Fruit fly (Drosophila melanogaster) Kc167 (cell line): Measurements from ENCODE around the gene Rbp9.

ENCODE experiments used
- Myc ChIP-seq: fragments of >200 bp; optimal IDR thresholded peaks from 2 replicates; lab custom pipeline; 2017; ENCODE audit warnings: missing external identifiers
- Sin3A ChIP-seq: fragments of >200 bp; optimal IDR thresholded peaks from 2 replicates; lab custom pipeline; 2018; ENCODE audit warnings: missing external identifiers
- h ChIP-seq: fragments of >200 bp; optimal IDR thresholded peaks from 3 replicates; lab custom pipeline; 2018; ENCODE audit warnings: missing external identifiers
- insv ChIP-seq: fragments of >200 bp; optimal IDR thresholded peaks from 3 replicates; lab custom pipeline; 2018; ENCODE audit warnings: missing external identifiers
- psq ChIP-seq: fragments of >200 bp; optimal IDR thresholded peaks from 2 replicates; lab custom pipeline; 2017; ENCODE audit warnings: missing external identifiers
- ttk ChIP-seq: sonication (Bioruptor generic); optimal IDR thresholded peaks from 2 replicates; lab custom pipeline; 2017; ENCODE audit warnings: missing external identifiers

Gene Rbp9

dm6 chr2L:2976829-2977228 lies 22.3 kb downstream of the Rbp9 start, which contains the start of the genes CG9641 and CG3165:
Gene CG9641 (minus strand): TSS chr2L:2976862.
Gene CG3165 (plus strand): TSS chr2L:2977122.
- TF ChIP-seq insv (no peak), ttk (lab: Kevin White, UChicago) (no peak), h (lab: Kevin White, UChicago) (no peak), Sin3A (lab: Kevin White, UChicago) (no peak), psq (lab: Kevin White, UChicago) (no peak), Myc (lab: Kevin White, UChicago) (no peak)

DNA sequence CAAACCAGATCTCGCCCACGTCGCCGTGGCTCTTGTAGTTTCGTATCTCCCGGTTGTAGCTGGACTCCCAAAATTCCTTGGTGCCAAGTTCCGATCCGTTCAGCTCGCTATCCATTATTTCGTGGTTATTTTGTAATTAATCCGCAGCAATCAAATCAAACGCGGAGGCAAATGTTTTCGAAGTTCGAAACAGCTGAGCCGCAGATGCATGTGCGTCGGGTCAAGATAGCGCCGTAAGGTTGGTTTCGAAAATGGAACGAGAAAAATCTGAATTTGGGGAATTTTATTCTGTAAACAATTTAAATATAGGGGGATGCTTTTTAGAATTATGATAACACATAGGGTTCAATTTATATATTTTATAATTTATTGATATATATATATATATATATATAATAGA lies 24.5 kb downstream of the Rbp9 start, which contains the start of gene CG9643:
TSS of gene CG9643 (minus strand) at position 198 of the 400 bp plus-strand sequence.
- TF ChIP-seq Sin3A (lab: Kevin White, UChicago) (no peak), psq (lab: Kevin White, UChicago) (no peak), h (lab: Kevin White, UChicago) (no peak), insv (no peak), Myc (lab: Kevin White, UChicago) (no peak), ttk (lab: Kevin White, UChicago) (no peak)

DNA sequence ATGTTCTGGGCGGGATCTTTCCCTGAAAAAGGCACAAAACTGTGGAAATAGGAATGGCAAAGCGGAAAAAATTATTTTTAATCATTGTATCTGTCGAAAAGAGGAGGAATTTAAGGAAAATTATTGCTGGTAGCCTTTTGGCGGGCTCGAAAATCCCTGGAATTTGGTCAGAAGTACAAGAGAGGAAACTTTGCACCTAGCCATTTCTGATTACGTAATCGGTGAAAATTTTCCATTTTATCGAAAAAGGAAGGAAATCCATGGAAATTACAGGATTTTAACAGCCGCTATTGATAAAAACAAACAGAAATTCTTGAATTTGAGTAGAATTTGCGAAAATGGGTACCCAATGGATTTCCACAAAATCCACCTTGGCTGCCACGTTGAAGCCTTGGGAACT lies 32.2 kb downstream of the Rbp9 start:
- TF ChIP-seq Myc (lab: Kevin White, UChicago) (no peak), h (lab: Kevin White, UChicago) (no peak), ttk (lab: Kevin White, UChicago) (no peak), insv (no peak), Sin3A (lab: Kevin White, UChicago) (no peak), psq (lab: Kevin White, UChicago) (no peak)

DNA sequence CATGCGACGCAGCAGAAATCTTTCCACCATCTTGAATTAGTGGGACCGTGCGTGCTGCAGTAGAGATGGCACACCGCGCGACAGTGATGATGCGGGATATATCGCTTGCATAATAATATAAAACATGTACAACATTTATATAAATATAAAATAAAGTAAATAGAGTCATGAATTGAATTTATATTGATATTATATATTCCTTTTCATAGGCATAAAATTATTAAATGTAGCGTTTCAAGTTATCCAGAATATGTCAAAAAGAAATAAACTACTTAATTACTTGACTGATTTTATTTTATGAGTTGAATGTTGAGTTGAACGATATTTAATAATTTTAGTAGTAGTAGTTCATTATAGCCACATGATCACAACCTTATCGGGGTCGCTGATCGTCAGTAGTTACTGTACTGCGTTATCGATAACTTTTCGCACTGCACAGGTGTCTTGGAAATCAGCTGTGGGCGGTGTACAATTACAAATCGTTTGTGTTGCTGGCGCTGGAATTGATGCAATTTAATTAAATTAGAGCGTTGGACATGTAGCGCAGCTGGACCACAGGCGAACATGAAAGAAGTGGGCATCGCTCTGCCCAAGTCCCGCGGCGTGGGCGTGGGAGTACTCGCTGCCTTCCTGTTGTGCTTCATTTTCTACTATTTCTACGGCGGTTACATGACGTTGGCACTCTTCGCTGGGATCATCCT lies 33.3 kb downstream of the Rbp9 start, which contains the start of the genes Chd1 and Bem46:
TSS of gene Chd1 (minus strand) at position 43 of the 701 bp plus-strand sequence.
TSS of gene Bem46 (plus strand) at position 436 of the 701 bp plus-strand sequence.
- TF ChIP-seq h (lab: Kevin White, UChicago) (no peak), psq (lab: Kevin White, UChicago) (no peak), insv (no peak), ttk (lab: Kevin White, UChicago) (no peak), Myc (lab: Kevin White, UChicago) (no peak), Sin3A (lab: Kevin White, UChicago) (no peak)

DNA sequence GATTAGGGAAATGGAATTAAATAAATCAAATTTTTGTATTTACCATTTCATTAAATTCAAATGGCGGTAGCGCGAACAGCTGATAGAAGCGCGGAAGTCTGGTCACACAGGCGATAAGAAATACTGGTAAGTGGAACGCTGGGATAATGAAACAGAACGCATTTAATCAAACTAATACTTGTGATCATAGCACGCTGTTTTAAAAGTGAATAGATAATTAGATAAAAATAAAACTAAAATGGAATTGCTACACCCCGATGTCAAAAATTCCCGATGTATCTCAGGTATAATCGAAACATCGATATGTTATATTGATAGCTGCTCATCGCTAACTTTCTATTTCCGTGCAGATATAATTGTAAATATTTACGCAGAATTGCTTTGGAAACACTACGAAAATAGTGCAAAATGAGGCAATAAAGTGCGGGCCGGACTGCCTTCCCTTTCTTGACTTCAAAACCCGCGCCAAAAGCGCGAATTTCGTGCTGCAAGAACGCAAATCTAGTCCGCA lies 38.2 kb downstream of the Rbp9 start, which contains the start of the genes okr and CG3558:
TSS of gene okr (minus strand) at position 96 of the 511 bp plus-strand sequence.
TSS of gene CG3558 (plus strand) at position 207 of the 511 bp plus-strand sequence.
- TF ChIP-seq psq (lab: Kevin White, UChicago): no peak
- no peak for TF ChIP-seq ttk (lab: Kevin White, UChicago)
- no peak for TF ChIP-seq insv
- TF ChIP-seq Myc (lab: Kevin White, UChicago): no peak
- TF ChIP-seq Sin3A (lab: Kevin White, UChicago): no peak
- no peak for TF ChIP-seq h (lab: Kevin White, UChicago)

DNA sequence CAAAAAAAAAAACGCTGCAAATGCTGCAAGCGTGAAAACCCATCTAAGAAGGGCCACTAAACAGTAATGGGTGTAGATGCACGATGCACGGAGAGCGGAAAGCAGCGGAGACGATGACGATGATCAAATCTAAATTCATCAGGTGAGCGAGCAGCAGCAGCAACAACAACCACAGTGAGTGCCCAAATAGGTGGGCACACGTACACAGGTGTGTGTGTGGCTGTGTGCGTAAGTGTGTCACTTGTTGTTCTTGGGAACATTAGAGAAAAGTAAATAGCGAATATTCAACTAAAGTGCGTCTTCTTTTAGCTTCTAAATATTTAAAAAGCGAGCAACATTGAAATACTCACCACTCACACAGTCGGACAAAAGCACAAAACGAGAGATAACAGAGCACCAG lies 38.7 kb downstream of the Rbp9 start:
- TF ChIP-seq psq (lab: Kevin White, UChicago) (no peak), ttk (lab: Kevin White, UChicago) (no peak), insv (no peak), h (lab: Kevin White, UChicago) (no peak)

DNA sequence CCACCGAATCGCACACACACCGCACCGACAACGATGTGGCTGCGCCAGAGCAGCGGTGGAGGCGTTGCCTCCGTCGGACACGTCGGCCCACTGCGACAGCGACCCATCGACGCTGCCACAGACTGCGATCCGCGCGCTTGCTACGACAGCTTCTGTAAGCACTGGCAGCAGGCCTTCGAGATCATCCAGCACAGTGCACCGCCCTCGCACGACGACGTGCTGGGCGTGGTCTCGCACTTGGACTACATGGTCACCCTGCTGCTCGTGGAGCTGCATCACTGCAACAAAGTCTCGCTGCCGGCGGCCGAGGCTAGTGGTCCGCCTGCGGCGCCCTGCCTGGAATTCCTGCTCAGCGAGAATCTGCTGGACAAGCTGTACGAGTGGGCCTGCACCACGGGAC lies 39.1 kb downstream of the Rbp9 start:
- no peak for TF ChIP-seq ttk (lab: Kevin White, UChicago)
- TF ChIP-seq insv: no peak
- no peak for TF ChIP-seq h (lab: Kevin White, UChicago)

- TF ChIP-seq h (lab: Kevin White, UChicago) (no peak), Myc (lab: Kevin White, UChicago) (no peak), insv (no peak), ttk (lab: Kevin White, UChicago) (no peak), Sin3A (lab: Kevin White, UChicago) (no peak), psq (lab: Kevin White, UChicago) (no peak)
These were observed 44.6 kb downstream of the Rbp9 start, which contains the start of gene Ccdc85 for dm6 chr2L:2999113-2999512. Gene Ccdc85 (plus strand): TSS chr2L:2999286.

DNA sequence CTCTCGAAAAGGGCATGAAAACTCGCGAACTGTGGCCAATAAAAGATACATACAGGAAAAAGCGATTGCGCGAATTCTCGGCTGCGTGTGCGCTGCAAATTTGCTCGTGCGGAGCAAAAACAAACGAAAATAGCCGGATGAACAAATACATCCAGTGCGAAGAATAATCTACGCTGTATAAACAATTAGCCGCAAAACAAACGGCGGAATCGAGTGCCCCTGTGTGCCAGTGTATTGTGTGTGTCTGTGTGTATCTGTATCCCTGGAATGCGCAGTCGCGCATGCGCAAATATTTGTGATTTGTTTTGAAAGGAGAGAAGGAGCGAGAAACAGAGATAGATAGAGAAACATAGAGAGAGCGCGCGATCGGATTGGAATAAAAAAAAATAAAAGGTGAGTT lies 45.0 kb downstream of the Rbp9 start:
- no peak for TF ChIP-seq ttk (lab: Kevin White, UChicago)
- TF ChIP-seq Sin3A (lab: Kevin White, UChicago): no peak
- TF ChIP-seq insv: no peak
- TF ChIP-seq Myc (lab: Kevin White, UChicago): no peak
- TF ChIP-seq h (lab: Kevin White, UChicago): no peak
- no peak for TF ChIP-seq psq (lab: Kevin White, UChicago)

DNA sequence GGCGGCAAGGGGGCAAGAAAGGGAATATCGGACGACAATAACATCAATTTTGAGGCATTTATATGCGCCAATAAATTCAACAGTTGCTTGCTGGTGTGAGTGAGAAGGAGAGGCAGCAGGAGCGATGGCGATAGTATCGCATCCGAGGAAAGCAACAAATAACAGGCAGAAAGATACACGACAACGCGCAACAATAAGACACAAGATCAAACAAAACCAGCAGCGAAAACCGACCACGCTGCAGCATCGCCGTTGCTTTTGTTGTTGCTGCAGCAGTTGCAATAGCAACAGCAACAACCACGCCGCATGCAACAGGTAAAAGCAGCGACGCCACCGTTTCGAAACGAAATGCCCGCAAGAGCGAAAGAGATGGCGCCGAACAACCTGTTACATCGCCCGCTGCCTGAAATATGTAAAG lies 46.0 kb downstream of the Rbp9 start:
- TF ChIP-seq h (lab: Kevin White, UChicago) (no peak), insv (no peak), psq (lab: Kevin White, UChicago) (no peak), Sin3A (lab: Kevin White, UChicago) (no peak), ttk (lab: Kevin White, UChicago) (no peak), Myc (lab: Kevin White, UChicago) (no peak)

DNA sequence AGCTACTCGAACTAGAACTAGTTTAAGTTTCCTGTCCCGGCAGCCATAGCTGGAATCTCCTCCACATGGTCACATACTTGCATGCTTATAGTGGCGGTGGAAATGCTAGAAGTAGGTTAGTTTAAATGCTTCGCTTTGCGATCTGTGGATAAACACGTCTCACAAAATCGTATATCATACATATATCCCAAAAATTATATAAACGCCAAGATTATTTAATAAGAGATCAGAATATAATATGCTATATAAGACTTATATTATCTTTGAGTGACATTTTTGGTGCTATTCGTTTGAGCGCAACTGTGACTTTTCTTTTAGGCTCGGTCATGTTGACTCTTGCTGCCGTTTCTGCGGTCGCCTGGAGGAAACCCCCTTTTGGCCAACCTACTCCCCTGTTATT lies 47.4 kb downstream of the Rbp9 start:
- no peak for TF ChIP-seq Sin3A (lab: Kevin White, UChicago)
- no peak for TF ChIP-seq Myc (lab: Kevin White, UChicago)
- no peak for TF ChIP-seq h (lab: Kevin White, UChicago)
- no peak for TF ChIP-seq ttk (lab: Kevin White, UChicago)
- no peak for TF ChIP-seq psq (lab: Kevin White, UChicago)
- TF ChIP-seq insv: no peak

DNA sequence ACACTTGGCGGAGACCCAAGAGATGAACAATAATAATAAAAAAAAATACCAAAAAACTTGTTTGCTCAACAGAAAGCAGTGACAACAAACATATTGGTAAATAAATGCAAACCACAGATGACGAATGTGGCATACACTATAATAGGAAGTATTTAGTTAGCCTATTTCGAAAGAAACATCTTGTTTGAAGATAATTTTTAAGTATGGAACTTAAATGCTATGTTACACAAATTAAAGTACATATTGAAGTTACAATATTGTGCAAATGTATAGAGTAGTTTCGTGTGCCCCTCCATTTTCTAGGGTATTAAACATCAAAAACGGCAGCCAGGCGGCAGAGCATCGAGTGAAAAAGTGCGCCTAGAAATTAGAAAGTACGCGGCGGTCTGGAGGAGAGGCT lies 48.8 kb downstream of the Rbp9 start:
- no peak for TF ChIP-seq insv
